Worm (Caenorhabditis elegans): Measurements from ENCODE around the gene C31H2.14.

ce11 chrX:5119246-5119645 is 28.8 kb upstream of the C31H2.14 start:
- no peak for TF ChIP-seq tra-4 (tag; optimal IDR thresholded peaks at IDR 0.05)
- TF ChIP-seq hnd-1 (tag; optimal IDR thresholded peaks at IDR 0.05): no peak
- TF ChIP-seq ama-1 (optimal IDR thresholded peaks at IDR 0.05): no peak
- TF ChIP-seq scrt-1 (GFP tag; IDR thresholded peaks at IDR 0.05): no peak
- no peak for TF ChIP-seq aly-1 (tag; optimal IDR thresholded peaks at IDR 0.05)
- TF ChIP-seq flt-1 (GFP tag; IDR thresholded peaks at IDR 0.05): no peak
- TF ChIP-seq ets-7 (tag; optimal IDR thresholded peaks at IDR 0.05): no peak
- TF ChIP-seq ceh-13 (GFP tag; optimal IDR thresholded peaks at IDR 0.05): no peak
- no peak for TF ChIP-seq ceh-36 (tag; optimal IDR thresholded peaks at IDR 0.05)
- no peak for TF ChIP-seq F13C5.2 (tag; optimal IDR thresholded peaks at IDR 0.05)
- no peak for TF ChIP-seq tbx-11 (GFP tag; IDR thresholded peaks at IDR 0.05)
- TF ChIP-seq pes-1 (GFP tag; IDR thresholded peaks at IDR 0.05): no peak
- TF ChIP-seq sea-1 (GFP tag; conservative IDR thresholded peaks at IDR 0.05): no peak
